Comparison of ENCODE assay signal across 2 fruit fly cellular contexts in the genomic region with DNA sequence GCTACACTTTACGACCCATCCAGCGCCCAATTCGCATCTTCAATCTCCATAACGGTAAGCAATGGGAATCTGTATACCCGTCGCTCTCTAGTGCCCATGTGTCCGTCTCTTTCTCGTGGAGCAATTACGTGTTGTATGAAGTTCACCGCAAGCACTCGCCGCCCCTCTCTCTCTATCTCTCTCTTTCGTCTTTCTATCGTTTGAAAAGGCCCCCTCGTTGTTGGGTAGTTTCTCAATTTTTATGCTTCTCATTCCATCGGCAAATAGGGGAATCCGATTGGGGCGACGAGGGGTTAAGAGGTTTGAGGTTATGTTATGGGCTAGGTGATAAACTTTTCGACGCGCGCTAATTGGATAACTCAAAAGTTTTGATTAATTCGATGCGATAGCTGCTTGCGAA.
A peak's percentile ranks its signal among the peaks of the same experiment; 100 is the strongest.
TF ChIP-seq lines count a peak whose summit lies in the region.

No protein-coding gene starts in this region.

- no peak for TF ChIP-seq CTCF in whole organism, embryonic (GFP tag; optimal IDR thresholded peaks at IDR 0.05; lab: Kevin White, UChicago)

TF ChIP-seq in whole organism, embryonic, 481 proteins besides CTCF, POLR2A, EP300 and RAD21:
- TF ChIP-seq disco-r (GFP tag; optimal IDR thresholded peaks at IDR 0.05; lab: Kevin White, UChicago), result no peak
- peak; percentile 77 for TF ChIP-seq Med (GFP tag; lab: Kevin White, UChicago)
- peak; percentile 78 for TF ChIP-seq CG10321 (GFP tag; IDR thresholded peaks at IDR 0.05; lab: Robert Waterston, UW)
- no peak for TF ChIP-seq dmrt11E (tag; optimal IDR thresholded peaks at IDR 0.05; lab: Kevin White, UChicago)
- peak in 1 of 2 experiments; percentile 62 for TF ChIP-seq Hr78 (GFP tag; optimal IDR thresholded peaks at IDR 0.05; lab: Kevin White, UChicago)
- no peak for TF ChIP-seq CG8290 (GFP tag; optimal IDR thresholded peaks at IDR 0.05; lab: Kevin White, UChicago)
- peak in 1 of 2 experiments; percentile 38 for TF ChIP-seq CG8290 (tag; optimal IDR thresholded peaks at IDR 0.05; lab: Kevin White, UChicago)
- no peak for TF ChIP-seq CG17612 (GFP tag; IDR thresholded peaks at IDR 0.05; lab: Robert Waterston, UW)
- no peak for TF ChIP-seq pho (GFP tag; optimal IDR thresholded peaks at IDR 0.05; lab: Kevin White, UChicago)
- no peak for TF ChIP-seq cad (GFP tag; optimal IDR thresholded peaks at IDR 0.05; lab: Kevin White, UChicago)
- TF ChIP-seq sug (tag; optimal IDR thresholded peaks at IDR 0.05; lab: Kevin White, UChicago), result peak; percentile 37
- TF ChIP-seq CG14667 (GFP tag; IDR thresholded peaks at IDR 0.05; lab: Robert Waterston, UW), result no peak
- peak; percentile 80 for TF ChIP-seq CG13894 (tag; optimal IDR thresholded peaks at IDR 0.05; lab: Kevin White, UChicago)
- peak; percentile 83 for TF ChIP-seq abd-A (tag; optimal IDR thresholded peaks at IDR 0.05; lab: Kevin White, UChicago)
- TF ChIP-seq CG1832 (GFP tag; optimal IDR thresholded peaks at IDR 0.05; lab: Kevin White, UChicago), result peak; percentile 39
- no peak for TF ChIP-seq shn (GFP tag; optimal IDR thresholded peaks at IDR 0.05; lab: Kevin White, UChicago)
- no peak for TF ChIP-seq Lhr (GFP tag; optimal IDR thresholded peaks at IDR 0.05; lab: Kevin White, UChicago)
- TF ChIP-seq YL-1 (GFP tag; optimal IDR thresholded peaks at IDR 0.05; lab: Kevin White, UChicago), result no peak
- TF ChIP-seq CG33557 (GFP tag; optimal IDR thresholded peaks at IDR 0.05; lab: Kevin White, UChicago), result no peak
- TF ChIP-seq CG16815 (GFP tag; optimal IDR thresholded peaks at IDR 0.05; lab: Kevin White, UChicago), result no peak
- TF ChIP-seq salm (tag; optimal IDR thresholded peaks at IDR 0.05; lab: Kevin White, UChicago), result no peak
- peak; percentile 12 for TF ChIP-seq sd (tag; optimal IDR thresholded peaks at IDR 0.05; lab: Kevin White, UChicago)
- TF ChIP-seq Deaf1 (tag; optimal IDR thresholded peaks at IDR 0.05; lab: Kevin White, UChicago), result peak; percentile 37
- peak; percentile 66 for TF ChIP-seq Nf-YC (tag; optimal IDR thresholded peaks at IDR 0.05; lab: Kevin White, UChicago)
- no peak for TF ChIP-seq NfI (GFP tag; optimal IDR thresholded peaks at IDR 0.05; lab: Kevin White, UChicago)
- TF ChIP-seq CG10267 (tag; optimal IDR thresholded peaks at IDR 0.05; lab: Kevin White, UChicago), result no peak
- TF ChIP-seq amos (GFP tag; IDR thresholded peaks at IDR 0.05; lab: Robert Waterston, UW; ENCODE audit: partially characterized antibody), result no peak
- TF ChIP-seq grau (tag; optimal IDR thresholded peaks at IDR 0.05; lab: Kevin White, UChicago), result no peak
- peak; percentile 9 for TF ChIP-seq exex (tag; optimal IDR thresholded peaks at IDR 0.05; lab: Kevin White, UChicago)
- peak; percentile 81 for TF ChIP-seq bigmax (GFP tag; optimal IDR thresholded peaks at IDR 0.05; lab: Kevin White, UChicago)
- peak; percentile 7 for TF ChIP-seq Abd-B (GFP tag; optimal IDR thresholded peaks at IDR 0.05; lab: Kevin White, UChicago)
- peak in 1 of 2 experiments; percentile 51 for TF ChIP-seq Pdp1 (GFP tag; optimal IDR thresholded peaks at IDR 0.05; lab: Kevin White, UChicago)
- no peak for TF ChIP-seq Mes4 (GFP tag; optimal IDR thresholded peaks at IDR 0.05; lab: Kevin White, UChicago)
- peak; percentile 14 for TF ChIP-seq Nf-YB (GFP tag; optimal IDR thresholded peaks at IDR 0.05; lab: Kevin White, UChicago)
TF ChIP-seq in whole organism, embryonic: peak in this region for 16.

TF ChIP-seq in whole organism, prepupa, 60 proteins besides CTCF, POLR2A, EP300 and RAD21:
- TF ChIP-seq CG1621 (tag; optimal IDR thresholded peaks at IDR 0.05; lab: Kevin White, UChicago), result no peak
- peak; percentile 7 for TF ChIP-seq Lpt (GFP tag; optimal IDR thresholded peaks at IDR 0.05; lab: Kevin White, UChicago)
- no peak for TF ChIP-seq dac (GFP tag; optimal IDR thresholded peaks at IDR 0.05; lab: Kevin White, UChicago)
